Fruit fly (Drosophila melanogaster): Measurements from ENCODE around the gene CG31286.

dm6 chr3R:6657278-6658246 lies 16.5 kb downstream of the CG31286 start, which contains the start of the genes CG1307 and twr:
- no peak for TF ChIP-seq Hr78 (GFP tag; optimal IDR thresholded peaks at IDR 0.05)
- TF ChIP-seq br (GFP tag; optimal IDR thresholded peaks at IDR 0.05): no peak
- no peak for TF ChIP-seq rgr (GFP tag; optimal IDR thresholded peaks at IDR 0.05)
- TF ChIP-seq pan (optimal IDR thresholded peaks at IDR 0.05): no peak
- TF ChIP-seq usp (GFP tag; optimal IDR thresholded peaks at IDR 0.05): no peak
- no peak for TF ChIP-seq psq (GFP tag; optimal IDR thresholded peaks at IDR 0.05)
- TF ChIP-seq Rel (GFP tag; optimal IDR thresholded peaks at IDR 0.05): no peak
- TF ChIP-seq Rel (tag; optimal IDR thresholded peaks at IDR 0.05): no peak
- TF ChIP-seq OdsH (GFP tag; optimal IDR thresholded peaks at IDR 0.05): no peak
- TF ChIP-seq Dfd (GFP tag; optimal IDR thresholded peaks at IDR 0.05): no peak

All from whole organism, wandering third instar larva.